Worm (Caenorhabditis elegans) whole organism, dauer: Measurements from ENCODE around the gene srt-16.
"Not testable (repeated sequence)": the region's sequence is repeated elsewhere in the genome, so short reads cannot be mapped to it uniquely, and the experiment has no call there.

Experiments
- unc-62 ChIP-seq: sonication (generic microtip); optimal IDR thresholded peaks from 2 replicates; lab custom pipeline; 2017; ENCODE audit warnings: missing biosample characterization, missing genetic modification reagents, missing genetic modification characterization

The srt-16 gene

ce11 chrV:3064418-3064817, at the start of gene srt-16:
Gene srt-16, minus strand, starts transcription at chrV:3064518.
- TF ChIP-seq unc-62 = not testable (repeated sequence)

ce11 chrV:3113751-3114150, 49.4 kb upstream of the srt-16 start, which contains the start of gene Y73C8C.8:
Gene Y73C8C.8, minus strand, starts transcription at chrV:3113851.
- no peak for TF ChIP-seq unc-62

- no peak for TF ChIP-seq unc-62
These were observed 47.9 kb upstream of the srt-16 start for ce11 chrV:3112198-3112597.

ce11 chrV:3107450-3107849, 43.1 kb upstream of the srt-16 start, which contains the start of gene str-68:
Gene str-68, minus strand, starts transcription at chrV:3107550.
- no peak for TF ChIP-seq unc-62

ce11 chrV:3106785-3107184, 42.5 kb upstream of the srt-16 start:
- TF ChIP-seq unc-62 = no peak

ce11 chrV:3105810-3106209, 41.5 kb upstream of the srt-16 start, which contains the start of gene str-69:
Gene str-69, minus strand, starts transcription at chrV:3105910.
- TF ChIP-seq unc-62 = no peak

ce11 chrV:3104134-3104533, 39.8 kb upstream of the srt-16 start, which contains the start of gene str-66:
Gene str-66, minus strand, starts transcription at chrV:3104234.
- TF ChIP-seq unc-62 = no peak

ce11 chrV:3102049-3102448, 37.7 kb upstream of the srt-16 start, which contains the start of gene Y73C8C.4:
Gene Y73C8C.4, minus strand, starts transcription at chrV:3102149.
- TF ChIP-seq unc-62 = not testable (repeated sequence)

- TF ChIP-seq unc-62 = no peak
These were observed 36.2 kb upstream of the srt-16 start for ce11 chrV:3100527-3100926.

ce11 chrV:3094351-3094750, 30.0 kb upstream of the srt-16 start, which contains the start of gene cyp-33C9:
Gene cyp-33C9, minus strand, starts transcription at chrV:3094561.
- TF ChIP-seq unc-62 = no peak

- TF ChIP-seq unc-62 = no peak
These were observed 24.4 kb upstream of the srt-16 start, which contains the start of gene acs-21 for ce11 chrV:3088768-3089167. Gene acs-21, plus strand, starts transcription at chrV:3089068.

- TF ChIP-seq unc-62 = no peak
These were observed 21.9 kb upstream of the srt-16 start, which contains the start of gene srt-8 for ce11 chrV:3086260-3086659. Gene srt-8, plus strand, starts transcription at chrV:3086560.

- TF ChIP-seq unc-62 = no peak
These were observed 17.2 kb upstream of the srt-16 start, which contains the start of gene srt-7 for ce11 chrV:3081471-3081870. Gene srt-7, plus strand, starts transcription at chrV:3081771.

- no peak for TF ChIP-seq unc-62
These were observed 16.5 kb upstream of the srt-16 start, which contains the start of gene srt-5 for ce11 chrV:3080792-3081191. Gene srt-5, minus strand, starts transcription at chrV:3080892.

- no peak for TF ChIP-seq unc-62
These were observed 7.2 kb upstream of the srt-16 start, which contains the start of gene C50H11.13 for ce11 chrV:3071548-3071947. Gene C50H11.13, minus strand, starts transcription at chrV:3071648.

ce11 chrV:3069101-3069500, 4.8 kb upstream of the srt-16 start, which contains the start of gene str-40:
Gene str-40, minus strand, starts transcription at chrV:3069201.
- TF ChIP-seq unc-62 = no peak

- no peak for TF ChIP-seq unc-62
These were observed 1.6 kb upstream of the srt-16 start, which contains the start of gene srh-185 for ce11 chrV:3065928-3066327. Gene srh-185, plus strand, starts transcription at chrV:3066228.

- no peak for TF ChIP-seq unc-62
These were observed 2.2 kb downstream of the srt-16 start, which contains the start of gene srt-15 for ce11 chrV:3062078-3062477. Gene srt-15, minus strand, starts transcription at chrV:3062178.
